Fruit fly (Drosophila melanogaster): Measurements from ENCODE around the gene Ocho.

The Ocho gene

dm6 chr3L:14977536-14978495, 3.2 kb downstream of the Ocho start (continued):
- TF ChIP-seq CG17385 (GFP tag; optimal IDR thresholded peaks at IDR 0.05) (peak; percentile 39), CG11085 (GFP tag; IDR thresholded peaks at IDR 0.05) (no peak), CG9876 (GFP tag; optimal IDR thresholded peaks at IDR 0.05) (no peak), abd-A (tag; optimal IDR thresholded peaks at IDR 0.05) (peak; percentile 63), repo (GFP tag; optimal IDR thresholded peaks at IDR 0.05) (no peak), mam (GFP tag; optimal IDR thresholded peaks at IDR 0.05) (no peak), CkIIα-i1 (GFP tag; IDR thresholded peaks at IDR 0.05) (no peak), wek (GFP tag; optimal IDR thresholded peaks at IDR 0.05) (peak; percentile 10), nmo (GFP tag; optimal IDR thresholded peaks at IDR 0.05) (peak; percentile 73), Sry-δ (GFP tag; optimal IDR thresholded peaks at IDR 0.05) (no peak), trem (tag; optimal IDR thresholded peaks at IDR 0.05) (peak; percentile 41), p53 (GFP tag; optimal IDR thresholded peaks at IDR 0.05) (no peak), gt (GFP tag; IDR thresholded peaks at IDR 0.05) (no peak), Camta (GFP tag; optimal IDR thresholded peaks at IDR 0.05) (no peak), CG1529 (GFP tag; optimal IDR thresholded peaks at IDR 0.05) (peak; percentile 11), Chrac-16 (GFP tag; optimal IDR thresholded peaks at IDR 0.05) (peak; percentile 26), ci (GFP tag; IDR thresholded peaks at IDR 0.05) (peak; percentile 65; the same call in 2 of the 3 replicates), CG17612 (GFP tag; IDR thresholded peaks at IDR 0.05) (no peak), Oli (tag; optimal IDR thresholded peaks at IDR 0.05) (peak; percentile 58), CG6689 (GFP tag; IDR thresholded peaks at IDR 0.05) (peak; percentile 30; the same call in 1 of the 2 replicates), hbn (GFP tag; IDR thresholded peaks at IDR 0.05; ENCODE audit: partially characterized antibody) (0 out of 2 replicates have a peak, but pooled peaks have one; percentile 33), CG3838 (GFP tag; optimal IDR thresholded peaks at IDR 0.05) (no peak), CG2129 (GFP tag; IDR thresholded peaks at IDR 0.05; ENCODE audit: partially characterized antibody) (no peak), CG10366 (GFP tag; IDR thresholded peaks at IDR 0.05) (no peak; the same call in 1 of the 2 replicates), tll (GFP tag; optimal IDR thresholded peaks at IDR 0.05) (peak in 1 of 2 experiments; percentile 93), Sox102F (GFP tag; optimal IDR thresholded peaks at IDR 0.05) (peak; percentile 52), CG12942 (GFP tag; optimal IDR thresholded peaks at IDR 0.05) (peak; percentile 8), Hmx (GFP tag; optimal IDR thresholded peaks at IDR 0.05) (no peak), Jarid2 (GFP tag; optimal IDR thresholded peaks at IDR 0.05) (peak; percentile 93), phol (tag; optimal IDR thresholded peaks at IDR 0.05) (peak; percentile 75), lbe (GFP tag; optimal IDR thresholded peaks at IDR 0.05) (no peak), kni (GFP tag; optimal IDR thresholded peaks at IDR 0.05) (peak; percentile 97), HLHmδ (GFP tag; optimal IDR thresholded peaks at IDR 0.05) (peak; percentile 9), Taf1 (GFP tag; IDR thresholded peaks at IDR 0.05) (no peak), Lpt (GFP tag; optimal IDR thresholded peaks at IDR 0.05) (no peak), ems (GFP tag; optimal IDR thresholded peaks at IDR 0.05) (peak; percentile 29), bab2 (GFP tag; optimal IDR thresholded peaks at IDR 0.05) (no peak), CG5245 (GFP tag; optimal IDR thresholded peaks at IDR 0.05) (no peak), CG17829 (tag; optimal IDR thresholded peaks at IDR 0.05) (peak; percentile 51), CG2116 (GFP tag; optimal IDR thresholded peaks at IDR 0.05) (no peak), CG33557 (GFP tag; optimal IDR thresholded peaks at IDR 0.05) (peak; percentile 56), en (GFP tag; optimal IDR thresholded peaks at IDR 0.05) (no peak), Atf3 (GFP tag; optimal IDR thresholded peaks at IDR 0.05) (peak; percentile 18), nerfin-1 (tag; optimal IDR thresholded peaks at IDR 0.05) (no peak), ftz-f1 (GFP tag; optimal IDR thresholded peaks at IDR 0.05) (peak; percentile 28), CG31224 (GFP tag; IDR thresholded peaks at IDR 0.05) (no peak), CG1603 (tag; optimal IDR thresholded peaks at IDR 0.05) (peak; percentile 8), CG15011 (GFP tag; optimal IDR thresholded peaks at IDR 0.05) (no peak), ERR (GFP tag; optimal IDR thresholded peaks at IDR 0.05) (no peak)
